Fruit fly (Drosophila melanogaster) whole organism, prepupa: Measurements from ENCODE around the gene CG2983.
A peak's percentile ranks its signal among the peaks of the same experiment; 100 is the strongest.

Experiments
- Blimp-1 ChIP-seq: fragments of 200-800 bp; sonication (Bioruptor generic); optimal IDR thresholded peaks from 3 replicates; lab custom pipeline; 2017; ENCODE audit warnings: missing biosample characterization, missing genetic modification characterization, mild to moderate bottlenecking, moderate library complexity, missing genetic modification reagents
- CG10669 ChIP-seq: fragments of 200-800 bp; sonication (Bioruptor generic); optimal IDR thresholded peaks from 3 replicates; lab custom pipeline; 2018; ENCODE audit warnings: missing biosample characterization, mild to moderate bottlenecking, missing genetic modification characterization, moderate library complexity
- CG11294 ChIP-seq: fragments of 200-800 bp; sonication (Bioruptor generic); IDR thresholded peaks from 2 replicates; pipeline ENCODE4 v1.3.6; 2022; ENCODE audit warnings: missing biosample characterization, missing genetic modification characterization
- CG11762 ChIP-seq: fragments of 200-800 bp; sonication (Bioruptor generic); optimal IDR thresholded peaks from 3 replicates; lab custom pipeline; 2016; ENCODE audit warnings: missing biosample characterization, missing genetic modification characterization; ENCODE audit not compliant: insufficient read depth
- CG11902 ChIP-seq: fragments of 200-800 bp; sonication (Bioruptor generic); optimal IDR thresholded peaks from 3 replicates; lab custom pipeline; 2016; ENCODE audit warnings: missing biosample characterization, missing genetic modification characterization
- CG15336 ChIP-seq: fragments of 200-800 bp; sonication (Bioruptor generic); IDR thresholded peaks from 2 replicates; pipeline ENCODE4 v1.3.6; 2022; ENCODE audit warnings: missing biosample characterization, missing genetic modification characterization
- CG1621 ChIP-seq: fragments of 200-800 bp; sonication (Bioruptor generic); optimal IDR thresholded peaks from 3 replicates; lab custom pipeline; 2018; ENCODE audit warnings: missing biosample characterization, mild to moderate bottlenecking, missing genetic modification characterization
- CG16779 ChIP-seq: fragments of 200-800 bp; sonication (Bioruptor generic); optimal IDR thresholded peaks from 3 replicates; lab custom pipeline; 2017; ENCODE audit warnings: missing biosample characterization, mild to moderate bottlenecking, missing genetic modification characterization
- CG32006 ChIP-seq: fragments of 200-800 bp; sonication (Bioruptor generic); optimal IDR thresholded peaks from 3 replicates; lab custom pipeline; 2017; ENCODE audit warnings: missing biosample characterization, mild to moderate bottlenecking, missing genetic modification characterization
- CG3919 ChIP-seq: fragments of 200-800 bp; sonication (Bioruptor generic); optimal IDR thresholded peaks from 3 replicates; lab custom pipeline; 2016; ENCODE audit warnings: missing biosample characterization, missing genetic modification characterization
- CG6163 ChIP-seq: fragments of 200-800 bp; sonication (Bioruptor generic); IDR thresholded peaks from 3 replicates; pipeline ENCODE4 v1.3.6; 2022; ENCODE audit warnings: missing biosample characterization, missing genetic modification characterization
- CG6276 ChIP-seq: fragments of 200-800 bp; sonication (Bioruptor generic); optimal IDR thresholded peaks from 2 replicates; lab custom pipeline; 2017; ENCODE audit warnings: missing biosample characterization, mild to moderate bottlenecking, missing genetic modification characterization
- CG6792 ChIP-seq: fragments of 200-800 bp; sonication (Bioruptor generic); optimal IDR thresholded peaks from 3 replicates; lab custom pipeline; 2016; ENCODE audit warnings: missing biosample characterization, missing genetic modification characterization
- CG6808 ChIP-seq: fragments of 200-800 bp; sonication (Bioruptor generic); optimal IDR thresholded peaks from 3 replicates; lab custom pipeline; 2017; ENCODE audit warnings: missing biosample characterization, missing genetic modification characterization, mild to moderate bottlenecking, moderate library complexity, missing genetic modification reagents
- CG6854 ChIP-seq: fragments of 200-800 bp; sonication (Bioruptor generic); optimal IDR thresholded peaks from 2 replicates; lab custom pipeline; 2017; ENCODE audit warnings: missing biosample characterization, mild to moderate bottlenecking, missing genetic modification characterization
- CG7368 ChIP-seq: fragments of 200-800 bp; sonication (Bioruptor generic); optimal IDR thresholded peaks from 3 replicates; lab custom pipeline; 2016; ENCODE audit warnings: missing biosample characterization, missing genetic modification characterization
- CG8119 ChIP-seq: fragments of 200-800 bp; sonication (Bioruptor generic); IDR thresholded peaks from 3 replicates; pipeline ENCODE4 v1.3.6; 2022; ENCODE audit warnings: missing biosample characterization, missing genetic modification characterization
- CG8319 ChIP-seq: fragments of 200-800 bp; sonication (Bioruptor generic); optimal IDR thresholded peaks from 3 replicates; lab custom pipeline; 2016; ENCODE audit warnings: missing biosample characterization, missing genetic modification characterization
- CG9139 ChIP-seq: fragments of 200-800 bp; sonication (Bioruptor generic); optimal IDR thresholded peaks from 3 replicates; lab custom pipeline; 2017; ENCODE audit warnings: missing biosample characterization, mild to moderate bottlenecking, missing genetic modification characterization
- Eip78C ChIP-seq: fragments of 200-800 bp; sonication (Bioruptor generic); peaks from one replicate; lab custom pipeline; 2016; ENCODE audit warnings: missing biosample characterization, missing genetic modification characterization
- Eip93F ChIP-seq: fragments of 200-800 bp; sonication (Bioruptor generic); optimal IDR thresholded peaks from 2 replicates; lab custom pipeline; 2016; ENCODE audit warnings: missing biosample characterization, mild to moderate bottlenecking, missing genetic modification characterization
- Ets21C ChIP-seq: fragments of 200-800 bp; sonication (Bioruptor generic); optimal IDR thresholded peaks from 3 replicates; lab custom pipeline; 2016; ENCODE audit warnings: missing biosample characterization, missing genetic modification characterization
- Ets96B ChIP-seq: fragments of 200-800 bp; optimal IDR thresholded peaks from 2 replicates; lab custom pipeline; 2019; ENCODE audit warnings: missing biosample characterization, mild to moderate bottlenecking, missing genetic modification characterization, moderate library complexity
- Hr38 ChIP-seq: sonication (Bioruptor generic); optimal IDR thresholded peaks from 2 replicates; lab custom pipeline; 2016; ENCODE audit warnings: missing biosample characterization, missing genetic modification characterization
- Lpt ChIP-seq: fragments of 200-800 bp; sonication (Bioruptor generic); optimal IDR thresholded peaks from 3 replicates; lab custom pipeline; 2016; ENCODE audit warnings: missing biosample characterization, missing genetic modification characterization
- Met ChIP-seq: fragments of 200-800 bp; sonication (Bioruptor generic); optimal IDR thresholded peaks from 3 replicates; lab custom pipeline; 2016; ENCODE audit warnings: missing biosample characterization, missing genetic modification characterization
- OdsH ChIP-seq: fragments of 200-800 bp; sonication (Bioruptor generic); optimal IDR thresholded peaks from 3 replicates; lab custom pipeline; 2016; ENCODE audit warnings: missing biosample characterization, missing genetic modification characterization
- Smox ChIP-seq: fragments of 200-800 bp; sonication (Bioruptor generic); optimal IDR thresholded peaks from 3 replicates; lab custom pipeline; 2016; ENCODE audit warnings: missing biosample characterization, missing genetic modification characterization
- Sox102F ChIP-seq: fragments of 200-800 bp; sonication (Bioruptor generic); optimal IDR thresholded peaks from 2 replicates; lab custom pipeline; 2016; ENCODE audit warnings: missing biosample characterization, mild to moderate bottlenecking, missing genetic modification characterization
- Sox14 ChIP-seq: fragments of 200-800 bp; sonication (Bioruptor generic); optimal IDR thresholded peaks from 3 replicates; lab custom pipeline; 2016; ENCODE audit warnings: missing biosample characterization, missing genetic modification characterization
- Sox15 ChIP-seq: fragments of 200-800 bp; sonication (Bioruptor generic); optimal IDR thresholded peaks from 3 replicates; lab custom pipeline; 2016; ENCODE audit warnings: missing biosample characterization, missing genetic modification characterization
- achi ChIP-seq: fragments of 200-800 bp; sonication (Bioruptor generic); optimal IDR thresholded peaks from 3 replicates; lab custom pipeline; 2016; ENCODE audit warnings: missing biosample characterization, missing genetic modification characterization
- acj6 ChIP-seq: fragments of 200-800 bp; sonication (Bioruptor generic); optimal IDR thresholded peaks from 3 replicates; lab custom pipeline; 2016; ENCODE audit warnings: missing biosample characterization, missing genetic modification characterization
- cyc ChIP-seq: fragments of 200-800 bp; sonication (Bioruptor generic); optimal IDR thresholded peaks from 3 replicates; lab custom pipeline; 2016; ENCODE audit warnings: missing biosample characterization, missing genetic modification characterization
- dac ChIP-seq: fragments of 200-800 bp; sonication (Bioruptor generic); optimal IDR thresholded peaks from 2 replicates; lab custom pipeline; 2017; ENCODE audit warnings: missing biosample characterization, mild to moderate bottlenecking, missing genetic modification characterization
- eg ChIP-seq: fragments of 200-800 bp; sonication (Bioruptor generic); IDR thresholded peaks from 3 replicates; pipeline ENCODE4 v1.3.6; 2022; ENCODE audit warnings: missing biosample characterization, missing genetic modification characterization
- esn ChIP-seq: fragments of 200-800 bp; sonication (Bioruptor generic); optimal IDR thresholded peaks from 2 replicates; lab custom pipeline; 2016; ENCODE audit warnings: missing biosample characterization, mild to moderate bottlenecking, missing genetic modification characterization, moderate library complexity
- fd85E ChIP-seq: fragments of 200-800 bp; sonication (Bioruptor generic); optimal IDR thresholded peaks from 3 replicates; lab custom pipeline; 2016; ENCODE audit warnings: missing biosample characterization, missing genetic modification characterization
- fkh ChIP-seq: fragments of 200-800 bp; sonication (Bioruptor generic); optimal IDR thresholded peaks from 3 replicates; lab custom pipeline; 2017; ENCODE audit warnings: missing biosample characterization, mild to moderate bottlenecking, missing genetic modification characterization, moderate library complexity
- lz ChIP-seq: fragments of 200-800 bp; sonication (Bioruptor generic); optimal IDR thresholded peaks from 3 replicates; lab custom pipeline; 2016; ENCODE audit warnings: missing biosample characterization, missing genetic modification characterization
- net ChIP-seq: fragments of 200-800 bp; sonication (Bioruptor generic); optimal IDR thresholded peaks from 3 replicates; lab custom pipeline; 2016; ENCODE audit warnings: missing biosample characterization, missing genetic modification characterization
- pdm3 ChIP-seq: fragments of 200-800 bp; sonication (Bioruptor generic); optimal IDR thresholded peaks from 3 replicates; lab custom pipeline; 2016; ENCODE audit warnings: missing biosample characterization, missing genetic modification characterization
- salr ChIP-seq, 2 experiments: fragments of 200-800 bp; sonication (Bioruptor generic); optimal IDR thresholded peaks; 3 replicates each; lab custom pipeline; 2016 to 2018; ENCODE audit warnings: missing biosample characterization in 2 of 2, missing genetic modification characterization in 2 of 2, mild to moderate bottlenecking in 1 of 2
- spab ChIP-seq: fragments of 200-800 bp; sonication (Bioruptor generic); optimal IDR thresholded peaks from 2 replicates; lab custom pipeline; 2017; ENCODE audit warnings: missing biosample characterization, mild to moderate bottlenecking, missing genetic modification characterization, missing genetic modification reagents
- ss ChIP-seq, 2 experiments: fragments of 200-800 bp; sonication (Bioruptor generic); optimal IDR thresholded peaks; 2 replicates in 1 of 2; 3 replicates in 1 of 2; lab custom pipeline; 2017 to 2018; ENCODE audit warnings: mild to moderate bottlenecking in 2 of 2, missing biosample characterization in 2 of 2, missing genetic modification characterization in 2 of 2, moderate library complexity in 1 of 2
- svp ChIP-seq: fragments of 200-800 bp; sonication (Bioruptor generic); peaks from one replicate; lab custom pipeline; 2016; ENCODE audit warnings: missing biosample characterization, missing genetic modification characterization
- topi ChIP-seq: fragments of 200-800 bp; sonication (Bioruptor generic); optimal IDR thresholded peaks from 3 replicates; lab custom pipeline; 2016; ENCODE audit warnings: missing biosample characterization, missing genetic modification characterization
- vri ChIP-seq: fragments of 200-800 bp; sonication (Bioruptor generic); optimal IDR thresholded peaks from 3 replicates; lab custom pipeline; 2016; ENCODE audit warnings: missing biosample characterization, mild to moderate bottlenecking, missing genetic modification characterization

CG2983 gene

DNA sequence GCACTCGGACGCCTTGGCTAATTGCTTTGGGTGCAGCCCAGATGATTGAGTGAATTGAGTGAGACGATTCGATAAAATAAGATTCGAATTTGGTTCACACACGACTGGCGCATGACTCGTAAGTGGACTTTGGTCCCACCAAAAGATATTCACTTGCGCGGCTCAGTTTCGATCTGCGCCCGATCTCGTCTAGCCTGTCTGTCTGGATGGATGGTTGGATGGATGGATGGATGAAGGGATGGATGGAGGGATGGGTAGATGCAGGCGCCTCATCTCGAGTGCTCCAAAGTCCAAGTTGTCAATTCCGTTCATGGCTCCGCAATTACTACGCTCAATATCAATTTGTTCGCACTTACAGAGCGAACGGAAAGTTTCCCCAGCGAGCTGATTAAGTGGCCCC is 44.9 kb upstream of the CG2983 start (continued):
- TF ChIP-seq CG16779 (tag; lab: Kevin White, UChicago) (peak; percentile 39), CG6276 (GFP tag; lab: Kevin White, UChicago) (peak; percentile 88), CG3919 (GFP tag; lab: Kevin White, UChicago) (peak; percentile 43)
- TF ChIP-seq, all 60 proteins: peak for 22

dm6 chr2L:2804634-2805311 is 42.7 kb upstream of the CG2983 start, which contains the start of gene daw:
daw (plus strand) TSS chr2L:2805261.
- TF ChIP-seq CG16779 (tag; lab: Kevin White, UChicago): peak; percentile 76
- TF ChIP-seq Blimp-1: peak; percentile 41
- peak; percentile 11 for TF ChIP-seq pdm3 (GFP tag; lab: Kevin White, UChicago)
- peak; percentile 89 for TF ChIP-seq CG6854 (GFP tag; lab: Kevin White, UChicago)
- no peak for TF ChIP-seq CG11294 (GFP tag; lab: Robert Waterston, UW)
- peak; percentile 6 for TF ChIP-seq Lpt (GFP tag; lab: Kevin White, UChicago)
- TF ChIP-seq CG32006: peak; percentile 2
- TF ChIP-seq CG11902 (GFP tag; lab: Kevin White, UChicago): no peak
- peak; percentile 49 for TF ChIP-seq Ets96B (tag; lab: Kevin White, UChicago)
- TF ChIP-seq eg (GFP tag; lab: Robert Waterston, UW): peak; percentile 52; the same call in 1 of the 3 replicates
- peak; percentile 38 for TF ChIP-seq Met (GFP tag; lab: Kevin White, UChicago)
- peak; percentile 59 for TF ChIP-seq topi (GFP tag; lab: Kevin White, UChicago)
- no peak for TF ChIP-seq CG6792 (GFP tag; lab: Kevin White, UChicago)
- TF ChIP-seq Sox102F (GFP tag; lab: Kevin White, UChicago): peak; percentile 59
- TF ChIP-seq OdsH: no peak
- TF ChIP-seq CG8319 (GFP tag; lab: Kevin White, UChicago): peak; percentile 39
- no peak for TF ChIP-seq Sox15 (GFP tag; lab: Kevin White, UChicago)
- no peak for TF ChIP-seq acj6 (GFP tag; lab: Kevin White, UChicago)
- peak; percentile 64 for TF ChIP-seq CG1621 (tag; lab: Kevin White, UChicago)
- TF ChIP-seq Eip78C (GFP tag; lab: Kevin White, UChicago): peak; percentile 76
- peak; percentile 90 for TF ChIP-seq CG9139
- peak; percentile 72 for TF ChIP-seq CG3919 (GFP tag; lab: Kevin White, UChicago)
- TF ChIP-seq CG6808: peak; percentile 81
- peak; percentile 84 for TF ChIP-seq CG6276 (GFP tag; lab: Kevin White, UChicago)
- TF ChIP-seq Ets21C: no peak
- TF ChIP-seq CG15336 (GFP tag; lab: Robert Waterston, UW): peak; percentile 51; the same call in 1 of the 2 replicates
- TF ChIP-seq dac (GFP tag; lab: Kevin White, UChicago): peak; percentile 25
- peak in 1 of 2 experiments; percentile 21 for TF ChIP-seq salr (GFP tag; optimal IDR thresholded peaks at IDR 0.05; lab: Kevin White, UChicago)
- peak; percentile 60; the same call in 2 of the 3 replicates for TF ChIP-seq CG6163
- TF ChIP-seq achi (GFP tag; lab: Kevin White, UChicago): peak; percentile 60
- TF ChIP-seq lz: no peak
- peak; percentile 58 for TF ChIP-seq CG10669 (GFP tag; lab: Kevin White, UChicago)
- TF ChIP-seq Eip93F (GFP tag; lab: Kevin White, UChicago): peak; percentile 83
- peak; percentile 89 for TF ChIP-seq svp (GFP tag; lab: Kevin White, UChicago)
- TF ChIP-seq CG7368: peak; percentile 68
- TF ChIP-seq Sox14 (GFP tag; lab: Kevin White, UChicago): peak; percentile 38
- peak; percentile 2 for TF ChIP-seq esn
- TF ChIP-seq vri (GFP tag; lab: Kevin White, UChicago): peak; percentile 28
- TF ChIP-seq fkh (GFP tag; lab: Kevin White, UChicago): no peak
- TF ChIP-seq CG8119 (GFP tag; lab: Robert Waterston, UW): peak; percentile 63
- no peak for TF ChIP-seq Hr38 (GFP tag; lab: Kevin White, UChicago)
- TF ChIP-seq spab: peak; percentile 73
- no peak for TF ChIP-seq cyc (GFP tag; lab: Kevin White, UChicago)
- peak; percentile 84 to 88 for TF ChIP-seq ss (GFP tag; optimal IDR thresholded peaks at IDR 0.05; lab: Kevin White, UChicago)
- TF ChIP-seq CG11762 (GFP tag; lab: Kevin White, UChicago): peak; percentile 12
- peak; percentile 43 for TF ChIP-seq fd85E (GFP tag; lab: Kevin White, UChicago)
- peak; percentile 79 for TF ChIP-seq net (GFP tag; lab: Kevin White, UChicago)
- TF ChIP-seq Smox (GFP tag; lab: Kevin White, UChicago): peak; percentile 10
